Fruit fly (Drosophila melanogaster) Kc167 (cell line): ENCODE results near the gene RpS2.

Experiments
- Sin3A ChIP-seq: fragments of >200 bp; optimal IDR thresholded peaks from 2 replicates; lab custom pipeline; 2018; ENCODE audit warnings: missing external identifiers
- insv ChIP-seq: fragments of >200 bp; optimal IDR thresholded peaks from 3 replicates; lab custom pipeline; 2018; ENCODE audit warnings: missing external identifiers
- psq ChIP-seq: fragments of >200 bp; optimal IDR thresholded peaks from 2 replicates; lab custom pipeline; 2017; ENCODE audit warnings: missing external identifiers

DNA sequence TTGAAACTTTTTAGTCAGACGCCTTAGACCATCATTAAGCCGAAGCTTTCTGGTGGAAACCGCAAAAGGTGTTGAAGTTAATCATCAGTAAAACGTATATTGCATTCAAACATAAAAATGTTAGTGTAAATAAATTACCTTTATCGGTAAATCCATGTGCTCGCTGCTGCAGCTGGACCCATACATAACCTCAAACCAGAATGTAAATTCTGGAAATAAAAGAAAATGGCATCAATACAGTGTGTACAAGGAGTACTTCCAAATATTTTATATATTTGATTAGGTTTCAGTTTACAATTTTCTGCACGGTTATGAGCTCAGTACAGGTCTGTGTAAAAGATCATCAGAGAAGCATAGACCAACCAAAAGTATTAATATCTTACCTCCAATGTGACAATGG is 3.2 kb downstream of the RpS2 start:
- no peak for TF ChIP-seq Sin3A (lab: Kevin White, UChicago)
- no peak for TF ChIP-seq psq (lab: Kevin White, UChicago)
- no peak for TF ChIP-seq insv (lab: Kevin White, UChicago)
